Worm (Caenorhabditis elegans): Measurements from ENCODE around the gene E02H4.6.

Gene E02H4.6

DNA sequence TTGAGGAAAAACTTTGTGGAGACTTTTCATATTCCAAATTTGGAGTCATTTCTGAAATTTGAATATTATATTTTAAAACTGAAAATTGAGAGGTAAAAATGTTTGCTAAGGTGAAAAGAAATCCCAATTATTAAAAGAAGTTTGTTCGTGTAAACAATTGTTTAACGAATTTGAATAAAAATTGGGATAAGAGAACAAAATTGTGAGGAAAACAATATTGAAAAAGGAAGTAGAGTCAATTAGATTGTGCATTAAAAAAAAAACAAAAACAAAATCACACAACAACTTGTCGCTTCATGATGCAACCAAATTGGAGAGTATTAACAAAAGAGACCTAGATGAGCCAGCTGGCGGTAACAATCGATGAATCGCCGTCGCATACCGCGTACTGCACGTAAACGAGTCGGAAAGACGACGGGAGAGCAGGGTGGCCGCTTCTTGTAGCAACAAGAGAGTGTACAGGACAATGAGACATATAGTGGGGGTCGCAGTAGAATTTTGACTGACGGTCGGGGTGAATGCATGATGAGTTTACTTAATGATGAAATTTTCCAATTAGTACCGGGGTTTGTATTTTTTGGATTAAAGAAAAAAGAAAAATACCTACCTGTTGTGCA is 8.5 kb downstream of the E02H4.6 start, which contains the start of gene K04C1.3:
Gene K04C1.3, minus strand, starts transcription at position 51 of the 617 bp plus-strand sequence.
- TF ChIP-seq snpc-4 (tag; optimal IDR thresholded peaks at IDR 0.05), result no peak
- TF ChIP-seq cey-2 (tag; optimal IDR thresholded peaks at IDR 0.05; ENCODE audit: borderline replicate concordance, insufficient read depth), result no peak
- TF ChIP-seq hif-1 (tag; optimal IDR thresholded peaks at IDR 0.05), result peak in 1 of 2 experiments; percentile 83
- no peak for TF ChIP-seq lim-7 (GFP tag; IDR thresholded peaks at IDR 0.05)
- no peak for TF ChIP-seq daf-12 (tag; optimal IDR thresholded peaks at IDR 0.05)
- TF ChIP-seq F44E2.7 (GFP tag; IDR thresholded peaks at IDR 0.05), result no peak
- TF ChIP-seq Y5F2A.4 (GFP tag; optimal IDR thresholded peaks at IDR 0.05), result no peak
- no peak for TF ChIP-seq ceh-20 (GFP tag; IDR thresholded peaks at IDR 0.05)
- no peak for TF ChIP-seq daf-16 (GFP tag; optimal IDR thresholded peaks at IDR 0.05)
- peak; percentile 23 for TF ChIP-seq daf-16 (tag; optimal IDR thresholded peaks at IDR 0.05)

DNA sequence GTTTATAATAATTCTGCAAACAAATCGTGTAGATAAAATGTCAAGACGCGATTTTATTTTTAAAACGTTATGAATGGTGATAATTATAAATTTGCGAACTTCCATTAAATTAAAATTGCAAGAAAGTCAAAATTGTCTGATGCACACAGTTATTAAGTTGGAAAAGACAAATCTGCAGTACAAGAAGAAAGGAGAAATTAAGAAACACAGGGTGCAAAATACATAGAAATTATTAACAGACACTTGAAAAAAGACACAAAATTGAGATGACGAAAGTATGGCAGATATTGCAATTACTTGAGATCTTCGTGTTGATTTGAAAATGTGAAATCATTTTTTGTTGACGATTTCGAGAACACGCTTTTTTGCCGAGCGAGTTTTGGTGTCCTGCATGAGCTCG is 10.4 kb downstream of the E02H4.6 start:
- TF ChIP-seq aha-1 (tag) (peak; percentile 92), vab-7 (GFP tag; IDR thresholded peaks at IDR 0.05) (no peak), mdt-29 (GFP tag; IDR thresholded peaks at IDR 0.05) (no peak)

DNA sequence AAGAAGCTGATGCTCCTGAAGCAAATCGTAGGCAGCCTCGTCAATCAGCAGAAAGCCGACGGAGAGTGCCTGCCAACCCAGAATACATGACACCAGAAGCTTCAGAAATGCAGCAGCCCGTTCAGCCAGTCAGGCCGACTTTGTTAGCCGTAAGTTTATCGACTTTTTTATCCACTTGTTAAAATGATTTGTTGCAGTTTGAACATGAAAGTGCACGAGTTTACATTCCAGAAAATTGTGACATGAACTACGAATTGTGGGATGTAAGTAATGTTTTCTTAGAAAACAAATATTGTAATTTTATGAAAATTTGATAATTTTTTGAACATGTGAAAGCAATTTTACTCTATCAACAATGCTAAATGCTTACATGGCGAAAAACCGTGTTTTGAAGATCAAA is 11.7 kb downstream of the E02H4.6 start:
- TF ChIP-seq unc-62 (GFP tag; optimal IDR thresholded peaks at IDR 0.05 in 1 of 2), result peak in 1 of 2 experiments; percentile 93
- no peak for TF ChIP-seq unc-62 (tag; optimal IDR thresholded peaks at IDR 0.05)
- TF ChIP-seq gei-8 (GFP tag; optimal IDR thresholded peaks at IDR 0.05), result no peak

ce11 chrX:14238291-14238758 is 13.6 kb downstream of the E02H4.6 start, which contains the start of gene K04C1.2:
TSS of gene K04C1.2 (plus strand) at chrX:14238708.
- TF ChIP-seq nhr-102 (tag; optimal IDR thresholded peaks at IDR 0.05) (no peak), nhr-28 (tag; optimal IDR thresholded peaks at IDR 0.05) (peak; percentile 42), hmg-1.1 (GFP tag; IDR thresholded peaks at IDR 0.05) (peak; percentile 37; the same call in 1 of the 2 replicates), lir-3 (tag; optimal IDR thresholded peaks at IDR 0.05) (no peak), unc-130 (GFP tag; optimal IDR thresholded peaks at IDR 0.05) (no peak), snpc-1.2 (GFP tag; IDR thresholded peaks at IDR 0.05) (no peak), dve-1 (tag; optimal IDR thresholded peaks at IDR 0.05; ENCODE audit: insufficient read depth) (peak; percentile 85), ceh-28 (tag; optimal IDR thresholded peaks at IDR 0.05) (peak; percentile 26), spr-1 (tag; optimal IDR thresholded peaks at IDR 0.05) (no peak), mxl-2 (GFP tag; conservative IDR thresholded peaks at IDR 0.05) (no peak), F26F4.8 (GFP tag; conservative IDR thresholded peaks at IDR 0.05) (no peak), snpc-4 (tag; optimal IDR thresholded peaks at IDR 0.05) (no peak), ctbp-1 (GFP tag; IDR thresholded peaks at IDR 0.05) (no peak), spr-3 (GFP tag; optimal IDR thresholded peaks at IDR 0.05) (no peak), mdt-29 (GFP tag; IDR thresholded peaks at IDR 0.05) (no peak), daf-19 (GFP tag; conservative IDR thresholded peaks at IDR 0.05) (no peak), fkh-10 (GFP tag; optimal IDR thresholded peaks at IDR 0.05) (no peak), set-16 (GFP tag; IDR thresholded peaks at IDR 0.05) (no peak), fos-1 (tag; optimal IDR thresholded peaks at IDR 0.05) (no peak), daf-16 (GFP tag; optimal IDR thresholded peaks at IDR 0.05) (no peak), daf-16 (tag; optimal IDR thresholded peaks at IDR 0.05) (peak; percentile 43), tra-1 (GFP tag; IDR thresholded peaks at IDR 0.05) (no peak), aha-1 (tag) (peak; percentile 96), dpl-1 (GFP tag; optimal IDR thresholded peaks at IDR 0.05) (peak; percentile 11), nhr-76 (tag; optimal IDR thresholded peaks at IDR 0.05) (no peak), mep-1 (tag; optimal IDR thresholded peaks at IDR 0.05) (peak; percentile 70), ceh-32 (tag; optimal IDR thresholded peaks at IDR 0.05; ENCODE audit: poor library complexity) (no peak), unc-62 (GFP tag; optimal IDR thresholded peaks at IDR 0.05 in 1 of 2) (no peak), unc-62 (tag; optimal IDR thresholded peaks at IDR 0.05) (no peak), duxl-1 (tag; optimal IDR thresholded peaks at IDR 0.05; ENCODE audit: poor library complexity) (no peak), Y48G9A.11 (GFP tag; IDR thresholded peaks at IDR 0.05) (no peak), nhr-48 (tag; optimal IDR thresholded peaks at IDR 0.05) (no peak), ceh-20 (GFP tag; IDR thresholded peaks at IDR 0.05) (no peak), cey-2 (tag; optimal IDR thresholded peaks at IDR 0.05; ENCODE audit: borderline replicate concordance, insufficient read depth) (no peak), ces-1 (GFP tag; optimal IDR thresholded peaks at IDR 0.05) (no peak), ZK337.2 (GFP tag; IDR thresholded peaks at IDR 0.05) (no peak), zag-1 (tag; optimal IDR thresholded peaks at IDR 0.05) (no peak)

Measured in whole organism, L4 larva.